Worm (Caenorhabditis elegans) whole organism, early embryonic: ENCODE results near the gene irld-11.

Experiments used
- B0310.2 ChIP-seq: sonication (generic microtip); optimal IDR thresholded peaks from 2 replicates; lab custom pipeline; 2016; ENCODE audit warnings: mild to moderate bottlenecking, missing genetic modification characterization, missing compliant biosample characterization
- ama-1 ChIP-seq: fragments of 150-350 bp; optimal IDR thresholded peaks from 2 replicates; lab custom pipeline; 2014
- ceh-13 ChIP-seq: fragments of 200-800 bp; sonication (Bioruptor generic); optimal IDR thresholded peaks from 2 replicates; lab custom pipeline; 2018; ENCODE audit warnings: mild to moderate bottlenecking, missing genetic modification characterization, missing compliant biosample characterization
- tbx-11 ChIP-seq: fragments of 200-800 bp; sonication (Bioruptor generic); IDR thresholded peaks from 2 replicates; pipeline ENCODE4 v1.3.6; 2022; ENCODE audit warnings: missing genetic modification characterization, missing compliant biosample characterization

ce11 chrV:1610097-1610496 is 44.8 kb upstream of the irld-11 start, which contains the start of gene nhr-177:
- TF ChIP-seq ama-1 (lab: Kevin White, UChicago) = no peak
- TF ChIP-seq tbx-11 (GFP tag; lab: Robert Waterston, UW) = no peak
- no peak for TF ChIP-seq ceh-13
- no peak for TF ChIP-seq B0310.2 (tag; lab: Kevin White, UChicago)
